Fruit fly (Drosophila melanogaster) whole organism, prepupa: ENCODE results near the gene CG43090.
A peak's percentile ranks its signal among the peaks of the same experiment; 100 is the strongest.

Source experiments
- Blimp-1 ChIP-seq: fragments of 200-800 bp; sonication (Bioruptor generic); optimal IDR thresholded peaks from 3 replicates; lab custom pipeline; 2017; ENCODE audit warnings: missing biosample characterization, missing genetic modification characterization, mild to moderate bottlenecking, moderate library complexity, missing genetic modification reagents
- CG10631 ChIP-seq: fragments of 200-800 bp; sonication (Bioruptor generic); optimal IDR thresholded peaks from 2 replicates; lab custom pipeline; 2016; ENCODE audit warnings: missing biosample characterization, missing genetic modification characterization
- CG10669 ChIP-seq: fragments of 200-800 bp; sonication (Bioruptor generic); optimal IDR thresholded peaks from 3 replicates; lab custom pipeline; 2018; ENCODE audit warnings: missing biosample characterization, mild to moderate bottlenecking, missing genetic modification characterization, moderate library complexity
- CG11902 ChIP-seq: fragments of 200-800 bp; sonication (Bioruptor generic); optimal IDR thresholded peaks from 3 replicates; lab custom pipeline; 2016; ENCODE audit warnings: missing biosample characterization, missing genetic modification characterization
- CG15336 ChIP-seq: fragments of 200-800 bp; sonication (Bioruptor generic); IDR thresholded peaks from 2 replicates; pipeline ENCODE4 v1.3.6; 2022; ENCODE audit warnings: missing biosample characterization, missing genetic modification characterization
- CG16779 ChIP-seq: fragments of 200-800 bp; sonication (Bioruptor generic); optimal IDR thresholded peaks from 3 replicates; lab custom pipeline; 2017; ENCODE audit warnings: missing biosample characterization, mild to moderate bottlenecking, missing genetic modification characterization
- CG31627 ChIP-seq: fragments of 200-800 bp; sonication (Bioruptor generic); optimal IDR thresholded peaks from 3 replicates; lab custom pipeline; 2016; ENCODE audit warnings: missing biosample characterization, missing genetic modification characterization
- CG32006 ChIP-seq: fragments of 200-800 bp; sonication (Bioruptor generic); optimal IDR thresholded peaks from 3 replicates; lab custom pipeline; 2017; ENCODE audit warnings: missing biosample characterization, mild to moderate bottlenecking, missing genetic modification characterization
- CG34406 ChIP-seq: fragments of 200-800 bp; sonication (Bioruptor generic); optimal IDR thresholded peaks from 3 replicates; lab custom pipeline; 2016; ENCODE audit warnings: missing biosample characterization, missing genetic modification characterization
- CG3919 ChIP-seq: fragments of 200-800 bp; sonication (Bioruptor generic); optimal IDR thresholded peaks from 3 replicates; lab custom pipeline; 2016; ENCODE audit warnings: missing biosample characterization, missing genetic modification characterization
- CG4318 ChIP-seq: fragments of 200-800 bp; sonication (Bioruptor generic); optimal IDR thresholded peaks from 3 replicates; lab custom pipeline; 2017; ENCODE audit warnings: missing biosample characterization, mild to moderate bottlenecking, missing genetic modification characterization
- CG6276 ChIP-seq: fragments of 200-800 bp; sonication (Bioruptor generic); optimal IDR thresholded peaks from 2 replicates; lab custom pipeline; 2017; ENCODE audit warnings: missing biosample characterization, mild to moderate bottlenecking, missing genetic modification characterization
- CG6792 ChIP-seq: fragments of 200-800 bp; sonication (Bioruptor generic); optimal IDR thresholded peaks from 3 replicates; lab custom pipeline; 2016; ENCODE audit warnings: missing biosample characterization, missing genetic modification characterization
- CG6808 ChIP-seq: fragments of 200-800 bp; sonication (Bioruptor generic); optimal IDR thresholded peaks from 3 replicates; lab custom pipeline; 2017; ENCODE audit warnings: missing biosample characterization, missing genetic modification characterization, mild to moderate bottlenecking, moderate library complexity, missing genetic modification reagents
- CG7368 ChIP-seq: fragments of 200-800 bp; sonication (Bioruptor generic); optimal IDR thresholded peaks from 3 replicates; lab custom pipeline; 2016; ENCODE audit warnings: missing biosample characterization, missing genetic modification characterization
- CG8319 ChIP-seq: fragments of 200-800 bp; sonication (Bioruptor generic); optimal IDR thresholded peaks from 3 replicates; lab custom pipeline; 2016; ENCODE audit warnings: missing biosample characterization, missing genetic modification characterization
- CG8632 ChIP-seq: fragments of 200-800 bp; sonication (Bioruptor generic); optimal IDR thresholded peaks from 3 replicates; lab custom pipeline; 2016; ENCODE audit warnings: missing biosample characterization, missing genetic modification characterization
- Eip78C ChIP-seq: fragments of 200-800 bp; sonication (Bioruptor generic); peaks from one replicate; lab custom pipeline; 2016; ENCODE audit warnings: missing biosample characterization, missing genetic modification characterization
- Eip93F ChIP-seq: fragments of 200-800 bp; sonication (Bioruptor generic); optimal IDR thresholded peaks from 2 replicates; lab custom pipeline; 2016; ENCODE audit warnings: missing biosample characterization, mild to moderate bottlenecking, missing genetic modification characterization
- Ets21C ChIP-seq: fragments of 200-800 bp; sonication (Bioruptor generic); optimal IDR thresholded peaks from 3 replicates; lab custom pipeline; 2016; ENCODE audit warnings: missing biosample characterization, missing genetic modification characterization
- Ets96B ChIP-seq: fragments of 200-800 bp; optimal IDR thresholded peaks from 2 replicates; lab custom pipeline; 2019; ENCODE audit warnings: missing biosample characterization, mild to moderate bottlenecking, missing genetic modification characterization, moderate library complexity
- Hr39 ChIP-seq: fragments of 200-800 bp; sonication (Bioruptor generic); optimal IDR thresholded peaks from 2 replicates; lab custom pipeline; 2016; ENCODE audit warnings: missing biosample characterization, missing genetic modification characterization
- OdsH ChIP-seq: fragments of 200-800 bp; sonication (Bioruptor generic); optimal IDR thresholded peaks from 3 replicates; lab custom pipeline; 2016; ENCODE audit warnings: missing biosample characterization, missing genetic modification characterization
- Sox102F ChIP-seq: fragments of 200-800 bp; sonication (Bioruptor generic); optimal IDR thresholded peaks from 2 replicates; lab custom pipeline; 2016; ENCODE audit warnings: missing biosample characterization, mild to moderate bottlenecking, missing genetic modification characterization
- Sox14 ChIP-seq: fragments of 200-800 bp; sonication (Bioruptor generic); optimal IDR thresholded peaks from 3 replicates; lab custom pipeline; 2016; ENCODE audit warnings: missing biosample characterization, missing genetic modification characterization
- achi ChIP-seq: fragments of 200-800 bp; sonication (Bioruptor generic); optimal IDR thresholded peaks from 3 replicates; lab custom pipeline; 2016; ENCODE audit warnings: missing biosample characterization, missing genetic modification characterization
- dac ChIP-seq: fragments of 200-800 bp; sonication (Bioruptor generic); optimal IDR thresholded peaks from 2 replicates; lab custom pipeline; 2017; ENCODE audit warnings: missing biosample characterization, mild to moderate bottlenecking, missing genetic modification characterization
- dsx ChIP-seq: fragments of 200-800 bp; optimal IDR thresholded peaks from 3 replicates; lab custom pipeline; 2019; ENCODE audit warnings: missing biosample characterization, mild to moderate bottlenecking, missing genetic modification characterization, moderate library complexity; ENCODE audit not compliant: poor library complexity, severe bottlenecking
- esn ChIP-seq: fragments of 200-800 bp; sonication (Bioruptor generic); optimal IDR thresholded peaks from 2 replicates; lab custom pipeline; 2016; ENCODE audit warnings: missing biosample characterization, mild to moderate bottlenecking, missing genetic modification characterization, moderate library complexity
- fkh ChIP-seq: fragments of 200-800 bp; sonication (Bioruptor generic); optimal IDR thresholded peaks from 3 replicates; lab custom pipeline; 2017; ENCODE audit warnings: missing biosample characterization, mild to moderate bottlenecking, missing genetic modification characterization, moderate library complexity
- salr ChIP-seq, 2 experiments: fragments of 200-800 bp; sonication (Bioruptor generic); optimal IDR thresholded peaks; 3 replicates each; lab custom pipeline; 2016 to 2018; ENCODE audit warnings: missing biosample characterization in 2 of 2, missing genetic modification characterization in 2 of 2, mild to moderate bottlenecking in 1 of 2
- svp ChIP-seq: fragments of 200-800 bp; sonication (Bioruptor generic); peaks from one replicate; lab custom pipeline; 2016; ENCODE audit warnings: missing biosample characterization, missing genetic modification characterization
- topi ChIP-seq: fragments of 200-800 bp; sonication (Bioruptor generic); optimal IDR thresholded peaks from 3 replicates; lab custom pipeline; 2016; ENCODE audit warnings: missing biosample characterization, missing genetic modification characterization

Gene CG43090

dm6 chrX:6224225-6225190 is 24.8 kb upstream of the CG43090 start, which contains the start of gene sqh (continued):
- TF ChIP-seq CG10669 (GFP tag; lab: Kevin White, UChicago) (peak; percentile 83), fkh (GFP tag; lab: Kevin White, UChicago) (peak; percentile 98), CG3919 (GFP tag; lab: Kevin White, UChicago) (peak; percentile 71), CG8319 (GFP tag; lab: Kevin White, UChicago) (peak; percentile 64), Eip93F (GFP tag; lab: Kevin White, UChicago) (peak; percentile 91), Ets21C (GFP tag; lab: Kevin White, UChicago) (peak; percentile 61), Hr39 (GFP tag; lab: Kevin White, UChicago) (peak; percentile 76), Ets96B (peak; percentile 77), salr (GFP tag; optimal IDR thresholded peaks at IDR 0.05; lab: Kevin White, UChicago) (peak; percentile 69 to 75), CG6276 (GFP tag; lab: Kevin White, UChicago) (peak; percentile 81)

DNA sequence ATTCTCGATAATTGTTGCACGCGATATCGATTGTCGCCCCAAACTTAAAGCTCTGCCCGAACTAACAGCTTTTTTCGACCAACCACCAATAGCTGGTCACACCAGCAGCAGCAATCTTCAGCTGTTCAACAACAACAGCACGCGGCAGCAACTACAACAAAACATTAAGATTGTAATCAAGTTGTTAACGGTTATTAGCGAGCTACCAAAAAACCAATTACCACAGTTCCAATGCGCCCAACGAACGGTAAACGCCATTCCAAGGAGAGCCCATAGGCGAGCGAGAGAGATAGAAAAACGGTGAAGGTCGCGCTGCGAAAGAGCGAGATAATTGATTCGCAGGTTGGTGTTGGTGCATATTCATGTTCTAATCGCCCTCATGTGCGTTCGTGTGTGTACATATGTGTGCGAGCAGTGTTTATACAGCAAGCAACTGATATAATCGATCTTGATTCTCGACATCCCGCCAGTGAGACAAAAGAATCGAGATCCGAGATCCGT is 20.2 kb upstream of the CG43090 start, which contains the start of gene Efr:
Gene Efr, plus strand, starts transcription at position 113 of the 501 bp plus-strand sequence.
- no peak for TF ChIP-seq Eip78C (GFP tag; lab: Kevin White, UChicago)
- TF ChIP-seq fkh (GFP tag; lab: Kevin White, UChicago) = peak; percentile 79
- TF ChIP-seq dsx = peak; percentile 11
- TF ChIP-seq CG16779 (tag; lab: Kevin White, UChicago) = no peak
- no peak for TF ChIP-seq CG7368
- no peak for TF ChIP-seq Hr39 (GFP tag; lab: Kevin White, UChicago)
- no peak for TF ChIP-seq CG32006 (GFP tag; lab: Kevin White, UChicago)
- no peak for TF ChIP-seq svp (GFP tag; lab: Kevin White, UChicago)
- TF ChIP-seq CG8632 = no peak
- no peak for TF ChIP-seq CG34406
- TF ChIP-seq Ets21C (GFP tag; lab: Kevin White, UChicago) = no peak
- TF ChIP-seq CG6792 (GFP tag; lab: Kevin White, UChicago) = no peak
- TF ChIP-seq CG31627 (GFP tag; lab: Kevin White, UChicago) = no peak
- no peak for TF ChIP-seq CG4318 (GFP tag; lab: Kevin White, UChicago)
- TF ChIP-seq topi (GFP tag; lab: Kevin White, UChicago) = no peak
- TF ChIP-seq Eip93F (GFP tag; lab: Kevin White, UChicago) = no peak

- TF ChIP-seq esn (GFP tag; lab: Kevin White, UChicago) = no peak
- no peak for TF ChIP-seq OdsH (GFP tag; lab: Kevin White, UChicago)
- TF ChIP-seq CG11902 (GFP tag; lab: Kevin White, UChicago) = no peak
- TF ChIP-seq CG10631 (GFP tag; lab: Kevin White, UChicago) = no peak
- TF ChIP-seq CG34406 = no peak
- no peak for TF ChIP-seq Sox102F (GFP tag; lab: Kevin White, UChicago)
- TF ChIP-seq dac (GFP tag; lab: Kevin White, UChicago) = no peak
- no peak for TF ChIP-seq CG6808 (GFP tag; lab: Kevin White, UChicago)
- TF ChIP-seq Sox14 (GFP tag; lab: Kevin White, UChicago) = no peak
- TF ChIP-seq CG8632 = no peak
- no peak for TF ChIP-seq achi
- no peak for TF ChIP-seq Blimp-1 (GFP tag; lab: Kevin White, UChicago)
- no peak for TF ChIP-seq Ets96B
- no peak for TF ChIP-seq salr (GFP tag; optimal IDR thresholded peaks at IDR 0.05; lab: Kevin White, UChicago)
These were observed 19.5 kb upstream of the CG43090 start, which contains the start of gene Btnd for dm6 chrX:6219227-6219626. Btnd (minus strand) TSS chrX:6219327.

- TF ChIP-seq CG31627 (GFP tag; lab: Kevin White, UChicago) = no peak
- no peak for TF ChIP-seq CG15336 (GFP tag; lab: Robert Waterston, UW)
- TF ChIP-seq CG8319 (GFP tag; lab: Kevin White, UChicago) = no peak
These were observed 17.0 kb upstream of the CG43090 start for dm6 chrX:6216650-6217049.
